Worm (Caenorhabditis elegans): ENCODE results near the gene T22C8.1.

The T22C8.1 gene

DNA sequence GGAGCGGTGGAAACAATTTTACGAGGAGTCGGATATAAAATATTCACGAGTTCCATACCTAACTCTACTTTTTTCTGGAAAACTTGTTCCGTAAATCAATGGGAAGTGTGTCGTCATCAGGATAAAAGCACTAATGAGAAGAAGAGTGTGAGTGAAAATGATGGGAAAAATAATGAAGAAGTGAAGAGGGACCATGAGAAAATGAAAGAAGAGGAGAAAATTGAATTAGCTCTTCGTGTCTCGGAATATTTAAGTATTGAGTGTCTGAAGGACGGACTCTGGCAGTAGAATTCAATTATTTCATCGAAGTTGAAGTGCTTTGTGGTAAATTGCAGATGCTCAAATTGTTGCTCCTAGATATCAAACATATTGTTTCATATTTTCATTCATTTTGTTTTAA is 23.3 kb upstream of the T22C8.1 start:
- TF ChIP-seq aly-1 (tag; optimal IDR thresholded peaks at IDR 0.05) (no peak), flt-1 (GFP tag; IDR thresholded peaks at IDR 0.05) (no peak), ceh-13 (GFP tag; optimal IDR thresholded peaks at IDR 0.05) (no peak), hmg-4 (GFP tag; optimal IDR thresholded peaks at IDR 0.05) (no peak), ceh-36 (tag; optimal IDR thresholded peaks at IDR 0.05) (no peak)

DNA sequence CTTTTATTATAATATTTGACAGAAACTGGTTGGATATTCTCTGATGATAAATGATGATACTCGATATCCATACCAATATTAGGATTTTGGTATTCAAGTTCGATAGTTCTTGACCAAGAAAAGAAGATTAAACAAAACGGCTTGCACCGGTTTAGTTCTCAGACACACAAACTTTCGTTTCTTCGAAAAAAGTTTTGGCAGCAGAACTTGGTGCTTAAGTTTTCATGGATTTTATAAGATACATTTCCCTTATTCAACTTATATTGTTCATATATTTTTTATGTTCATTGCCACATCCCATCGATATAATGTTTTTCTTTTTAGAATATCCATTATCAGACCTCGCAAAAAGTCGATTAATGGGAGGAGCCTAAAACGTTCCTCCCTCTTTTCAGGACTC is 21.9 kb upstream of the T22C8.1 start, which contains the start of gene aptf-4:
Gene aptf-4, plus strand, starts transcription at position 301 of the 400 bp plus-strand sequence.
- no peak for TF ChIP-seq tbx-37 (GFP tag; conservative IDR thresholded peaks at IDR 0.05)
- TF ChIP-seq pes-1 (GFP tag; IDR thresholded peaks at IDR 0.05), result no peak
- TF ChIP-seq B0310.2 (tag; optimal IDR thresholded peaks at IDR 0.05), result no peak
- TF ChIP-seq tra-4 (tag; optimal IDR thresholded peaks at IDR 0.05), result no peak
- TF ChIP-seq hmg-4 (GFP tag; optimal IDR thresholded peaks at IDR 0.05), result no peak
- TF ChIP-seq ceh-36 (tag; optimal IDR thresholded peaks at IDR 0.05), result no peak
- TF ChIP-seq aly-1 (tag; optimal IDR thresholded peaks at IDR 0.05), result no peak
- no peak for TF ChIP-seq ets-7 (tag; optimal IDR thresholded peaks at IDR 0.05)

DNA sequence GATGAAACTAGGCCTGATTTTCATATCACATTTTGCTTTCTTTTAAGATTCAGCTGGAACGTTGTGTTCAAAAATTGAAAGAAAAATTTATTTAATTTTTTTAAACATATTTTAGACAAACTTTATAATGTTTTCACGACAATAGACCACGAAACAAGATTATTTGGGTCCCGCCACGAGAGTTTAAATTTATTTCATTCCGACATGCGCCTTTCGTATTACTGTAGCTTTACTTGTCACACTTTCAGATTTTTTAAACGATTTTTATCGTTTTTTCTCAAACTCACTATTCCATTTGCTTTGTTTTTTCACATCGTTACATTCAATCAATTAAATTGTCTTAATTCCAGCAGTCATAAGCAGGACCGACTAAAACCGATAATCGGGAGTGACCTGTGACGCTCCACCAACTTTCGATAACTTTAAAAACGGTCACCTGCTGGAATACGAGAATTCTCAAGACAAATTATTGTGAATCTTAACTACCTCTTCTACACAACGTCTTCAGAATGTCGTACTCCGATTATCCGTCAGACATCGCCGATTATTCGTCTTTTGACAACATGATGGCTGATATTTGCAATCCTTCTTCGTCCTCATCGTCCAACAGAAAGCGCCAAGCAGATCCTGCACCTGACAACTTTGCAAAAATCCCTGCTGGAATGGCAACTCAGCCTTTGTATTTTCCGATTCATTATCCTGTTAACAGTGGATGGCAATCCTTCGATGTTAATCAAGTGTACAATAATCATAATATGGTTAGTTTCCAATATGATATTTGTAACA is 18.5 kb upstream of the T22C8.1 start, which contains the start of gene aptf-3:
Gene aptf-3, plus strand, starts transcription at position 351 of the 786 bp plus-strand sequence.
- TF ChIP-seq ets-7 (tag; optimal IDR thresholded peaks at IDR 0.05) (no peak), ceh-13 (GFP tag; optimal IDR thresholded peaks at IDR 0.05) (no peak), hmbx-1 (tag; optimal IDR thresholded peaks at IDR 0.05) (no peak), tra-4 (tag; optimal IDR thresholded peaks at IDR 0.05) (no peak)

DNA sequence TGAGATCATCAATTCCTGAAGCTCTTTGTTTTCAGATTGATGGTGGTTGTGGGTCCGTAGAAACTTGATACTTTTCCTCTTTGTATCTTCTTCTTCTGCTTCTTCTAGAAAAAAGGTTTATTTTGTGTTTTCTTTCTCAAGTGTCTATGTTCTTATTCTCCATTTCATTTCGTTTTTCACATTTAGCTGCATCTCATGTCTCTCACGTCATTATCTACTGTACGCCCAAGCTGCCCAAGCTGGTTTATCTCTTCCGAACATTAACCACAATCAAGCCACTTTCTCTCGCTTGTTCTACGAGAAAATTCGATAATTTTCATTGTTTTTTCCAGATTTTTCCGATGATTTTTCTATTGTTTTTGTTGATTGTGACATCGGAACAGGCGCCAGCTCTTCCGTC is 13.4 kb upstream of the T22C8.1 start, which contains the start of gene F28C6.5:
Gene F28C6.5, plus strand, starts transcription at position 301 of the 400 bp plus-strand sequence.
- TF ChIP-seq scrt-1 (GFP tag; IDR thresholded peaks at IDR 0.05), result no peak
- no peak for TF ChIP-seq tbx-11 (GFP tag; IDR thresholded peaks at IDR 0.05)
- TF ChIP-seq hnd-1 (tag; optimal IDR thresholded peaks at IDR 0.05), result no peak
- no peak for TF ChIP-seq ama-1 (optimal IDR thresholded peaks at IDR 0.05)
- TF ChIP-seq ceh-13 (GFP tag; optimal IDR thresholded peaks at IDR 0.05), result no peak
- TF ChIP-seq pes-1 (GFP tag; IDR thresholded peaks at IDR 0.05), result no peak
- TF ChIP-seq hmg-4 (GFP tag; optimal IDR thresholded peaks at IDR 0.05), result no peak

DNA sequence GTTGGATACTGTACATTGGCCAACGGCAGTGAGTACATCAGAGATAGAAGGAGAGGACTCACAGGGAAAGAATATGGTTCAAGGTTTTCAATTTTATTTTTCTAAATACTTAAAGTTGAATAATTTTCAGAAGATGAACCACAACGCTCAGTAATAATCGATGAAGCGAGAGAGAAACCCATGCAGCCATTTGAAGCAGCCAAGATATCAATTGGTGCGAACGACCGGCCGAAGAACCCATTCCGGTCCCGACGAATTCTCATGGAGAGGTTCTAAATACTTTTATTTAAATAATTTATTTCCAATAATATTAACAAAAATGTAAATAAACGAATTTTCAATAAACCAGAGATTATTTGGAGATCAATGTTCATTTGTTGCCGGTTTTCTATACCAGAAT is 12.4 kb upstream of the T22C8.1 start, which contains the start of gene pigg-1:
Gene pigg-1, minus strand, starts transcription at position 101 of the 400 bp plus-strand sequence.
- TF ChIP-seq ets-7 (tag; optimal IDR thresholded peaks at IDR 0.05) (no peak), ceh-36 (tag; optimal IDR thresholded peaks at IDR 0.05) (no peak), tbx-11 (GFP tag; IDR thresholded peaks at IDR 0.05) (no peak), ceh-13 (GFP tag; optimal IDR thresholded peaks at IDR 0.05) (no peak), flt-1 (GFP tag; IDR thresholded peaks at IDR 0.05) (no peak), ama-1 (optimal IDR thresholded peaks at IDR 0.05) (no peak), B0310.2 (tag; optimal IDR thresholded peaks at IDR 0.05) (no peak), sea-1 (GFP tag; conservative IDR thresholded peaks at IDR 0.05) (no peak), hnd-1 (tag; optimal IDR thresholded peaks at IDR 0.05) (no peak), pes-1 (GFP tag; IDR thresholded peaks at IDR 0.05) (no peak), hmg-4 (GFP tag; optimal IDR thresholded peaks at IDR 0.05) (no peak)

DNA sequence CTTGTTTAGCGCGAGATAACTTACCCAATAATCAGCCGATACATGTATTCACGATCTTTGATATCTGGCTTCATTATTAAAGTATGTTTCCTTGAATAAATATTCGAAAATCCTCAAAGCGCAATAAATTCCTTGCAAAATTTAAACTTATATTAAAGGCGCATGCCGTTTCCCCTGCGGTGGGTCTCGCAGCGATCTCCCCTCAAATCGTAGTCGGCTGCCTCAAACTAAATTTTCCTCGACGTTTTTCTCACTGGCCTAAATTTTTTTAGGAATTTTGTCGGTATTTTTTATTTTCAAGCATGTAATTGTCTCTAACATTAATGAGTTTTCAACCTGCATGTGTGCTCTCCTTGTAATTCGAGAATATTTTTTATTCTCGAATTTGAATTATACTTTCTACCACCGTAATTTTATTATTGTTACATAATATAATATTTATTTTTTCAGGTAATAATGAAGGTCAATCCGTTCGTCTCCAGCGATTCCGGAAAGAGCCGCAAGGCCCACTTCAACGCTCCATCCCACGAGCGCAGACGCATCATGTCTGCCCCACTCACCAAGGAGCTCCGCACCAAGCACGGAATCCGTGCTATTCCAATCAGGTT is 10.1 kb upstream of the T22C8.1 start, which contains the start of the genes cpf-1 and rpl-26:
Gene cpf-1, minus strand, starts transcription at position 104 of the 608 bp plus-strand sequence.
Gene rpl-26, plus strand, starts transcription at position 449 of the 608 bp plus-strand sequence.
- TF ChIP-seq tbx-11 (GFP tag; IDR thresholded peaks at IDR 0.05), result no peak
- TF ChIP-seq ets-7 (tag; optimal IDR thresholded peaks at IDR 0.05), result no peak
- no peak for TF ChIP-seq B0310.2 (tag; optimal IDR thresholded peaks at IDR 0.05)
- TF ChIP-seq pes-1 (GFP tag; IDR thresholded peaks at IDR 0.05), result no peak
- TF ChIP-seq ceh-13 (GFP tag; optimal IDR thresholded peaks at IDR 0.05), result no peak
- TF ChIP-seq hnd-1 (tag; optimal IDR thresholded peaks at IDR 0.05), result no peak
- TF ChIP-seq hmg-4 (GFP tag; optimal IDR thresholded peaks at IDR 0.05), result no peak
- no peak for TF ChIP-seq aly-1 (tag; optimal IDR thresholded peaks at IDR 0.05)
- TF ChIP-seq scrt-1 (GFP tag; IDR thresholded peaks at IDR 0.05), result no peak
- TF ChIP-seq ceh-36 (tag; optimal IDR thresholded peaks at IDR 0.05), result no peak
- TF ChIP-seq F13C5.2 (tag; optimal IDR thresholded peaks at IDR 0.05), result no peak
- TF ChIP-seq tbx-37 (GFP tag; conservative IDR thresholded peaks at IDR 0.05), result no peak
- TF ChIP-seq ama-1 (optimal IDR thresholded peaks at IDR 0.05), result no peak
- TF ChIP-seq flt-1 (GFP tag; IDR thresholded peaks at IDR 0.05), result no peak
- no peak for TF ChIP-seq hmbx-1 (tag; optimal IDR thresholded peaks at IDR 0.05)
- TF ChIP-seq tra-4 (tag; optimal IDR thresholded peaks at IDR 0.05), result no peak
- TF ChIP-seq sea-1 (GFP tag; conservative IDR thresholded peaks at IDR 0.05), result no peak

DNA sequence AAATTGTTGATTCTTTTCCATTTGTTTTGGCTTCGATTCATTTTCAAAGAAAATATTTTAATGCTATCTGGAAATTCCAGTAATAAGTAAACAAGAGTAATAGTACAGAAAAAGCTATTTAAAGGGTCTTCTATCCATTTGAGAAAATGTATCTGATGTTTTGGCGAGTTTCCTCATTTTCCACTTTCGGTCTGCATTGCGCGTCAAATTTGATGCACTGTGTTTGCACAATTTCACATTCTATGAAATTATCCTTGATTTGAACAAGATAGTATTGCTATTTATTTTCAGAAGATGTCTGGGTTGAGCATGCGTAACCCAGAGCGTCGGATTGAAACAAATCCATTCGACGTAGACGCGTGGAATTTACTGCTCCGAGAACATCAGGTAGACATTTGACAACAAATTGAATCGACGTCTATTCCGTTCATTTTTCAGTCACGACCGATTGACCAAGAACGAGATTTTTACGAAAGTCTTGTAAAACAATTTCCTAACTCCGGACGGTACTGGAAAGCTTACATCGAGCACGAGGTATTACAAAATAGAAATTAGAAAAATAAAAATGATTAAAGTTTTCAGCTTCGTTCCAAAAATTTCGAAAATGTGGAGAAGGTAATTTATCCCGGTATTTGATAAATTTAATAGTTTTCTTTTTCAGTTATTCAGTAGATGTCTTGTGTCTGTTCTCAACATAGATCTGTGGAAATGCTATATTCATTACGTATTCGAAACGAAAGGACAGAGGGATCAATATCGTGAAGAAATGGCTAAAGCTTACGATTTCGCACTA is 8.8 kb upstream of the T22C8.1 start, which contains the start of gene suf-1:
Gene suf-1, plus strand, starts transcription at position 280 of the 793 bp plus-strand sequence.
- TF ChIP-seq F13C5.2 (tag; optimal IDR thresholded peaks at IDR 0.05) (no peak), aly-1 (tag; optimal IDR thresholded peaks at IDR 0.05) (no peak), hmbx-1 (tag; optimal IDR thresholded peaks at IDR 0.05) (no peak), ceh-36 (tag; optimal IDR thresholded peaks at IDR 0.05) (no peak), ets-7 (tag; optimal IDR thresholded peaks at IDR 0.05) (no peak), tbx-11 (GFP tag; IDR thresholded peaks at IDR 0.05) (no peak), sea-1 (GFP tag; conservative IDR thresholded peaks at IDR 0.05) (no peak), ama-1 (optimal IDR thresholded peaks at IDR 0.05) (peak; percentile 71)
